Fruit fly (Drosophila melanogaster) whole organism, prepupa: ENCODE data around the gene mask.
A peak's percentile ranks its signal among the peaks of the same experiment; 100 is the strongest.

Experiments used
- Blimp-1 ChIP-seq: fragments of 200-800 bp; sonication (Bioruptor generic); optimal IDR thresholded peaks from 3 replicates; lab custom pipeline; 2017; ENCODE audit warnings: missing biosample characterization, missing genetic modification characterization, mild to moderate bottlenecking, moderate library complexity, missing genetic modification reagents
- CG10631 ChIP-seq: fragments of 200-800 bp; sonication (Bioruptor generic); optimal IDR thresholded peaks from 2 replicates; lab custom pipeline; 2016; ENCODE audit warnings: missing biosample characterization, missing genetic modification characterization
- CG10669 ChIP-seq: fragments of 200-800 bp; sonication (Bioruptor generic); optimal IDR thresholded peaks from 3 replicates; lab custom pipeline; 2018; ENCODE audit warnings: missing biosample characterization, mild to moderate bottlenecking, missing genetic modification characterization, moderate library complexity
- CG11902 ChIP-seq: fragments of 200-800 bp; sonication (Bioruptor generic); optimal IDR thresholded peaks from 3 replicates; lab custom pipeline; 2016; ENCODE audit warnings: missing biosample characterization, missing genetic modification characterization
- CG15336 ChIP-seq: fragments of 200-800 bp; sonication (Bioruptor generic); IDR thresholded peaks from 2 replicates; pipeline ENCODE4 v1.3.6; 2022; ENCODE audit warnings: missing biosample characterization, missing genetic modification characterization
- CG1621 ChIP-seq: fragments of 200-800 bp; sonication (Bioruptor generic); optimal IDR thresholded peaks from 3 replicates; lab custom pipeline; 2018; ENCODE audit warnings: missing biosample characterization, mild to moderate bottlenecking, missing genetic modification characterization
- CG16779 ChIP-seq: fragments of 200-800 bp; sonication (Bioruptor generic); optimal IDR thresholded peaks from 3 replicates; lab custom pipeline; 2017; ENCODE audit warnings: missing biosample characterization, mild to moderate bottlenecking, missing genetic modification characterization
- CG31627 ChIP-seq: fragments of 200-800 bp; sonication (Bioruptor generic); optimal IDR thresholded peaks from 3 replicates; lab custom pipeline; 2016; ENCODE audit warnings: missing biosample characterization, missing genetic modification characterization
- CG32006 ChIP-seq: fragments of 200-800 bp; sonication (Bioruptor generic); optimal IDR thresholded peaks from 3 replicates; lab custom pipeline; 2017; ENCODE audit warnings: missing biosample characterization, mild to moderate bottlenecking, missing genetic modification characterization
- CG34406 ChIP-seq: fragments of 200-800 bp; sonication (Bioruptor generic); optimal IDR thresholded peaks from 3 replicates; lab custom pipeline; 2016; ENCODE audit warnings: missing biosample characterization, missing genetic modification characterization
- CG3919 ChIP-seq: fragments of 200-800 bp; sonication (Bioruptor generic); optimal IDR thresholded peaks from 3 replicates; lab custom pipeline; 2016; ENCODE audit warnings: missing biosample characterization, missing genetic modification characterization
- CG4318 ChIP-seq: fragments of 200-800 bp; sonication (Bioruptor generic); optimal IDR thresholded peaks from 3 replicates; lab custom pipeline; 2017; ENCODE audit warnings: missing biosample characterization, mild to moderate bottlenecking, missing genetic modification characterization
- CG6163 ChIP-seq: fragments of 200-800 bp; sonication (Bioruptor generic); IDR thresholded peaks from 3 replicates; pipeline ENCODE4 v1.3.6; 2022; ENCODE audit warnings: missing biosample characterization, missing genetic modification characterization
- CG6276 ChIP-seq: fragments of 200-800 bp; sonication (Bioruptor generic); optimal IDR thresholded peaks from 2 replicates; lab custom pipeline; 2017; ENCODE audit warnings: missing biosample characterization, mild to moderate bottlenecking, missing genetic modification characterization
- CG6792 ChIP-seq: fragments of 200-800 bp; sonication (Bioruptor generic); optimal IDR thresholded peaks from 3 replicates; lab custom pipeline; 2016; ENCODE audit warnings: missing biosample characterization, missing genetic modification characterization
- CG6808 ChIP-seq: fragments of 200-800 bp; sonication (Bioruptor generic); optimal IDR thresholded peaks from 3 replicates; lab custom pipeline; 2017; ENCODE audit warnings: missing biosample characterization, missing genetic modification characterization, mild to moderate bottlenecking, moderate library complexity, missing genetic modification reagents
- CG6854 ChIP-seq: fragments of 200-800 bp; sonication (Bioruptor generic); optimal IDR thresholded peaks from 2 replicates; lab custom pipeline; 2017; ENCODE audit warnings: missing biosample characterization, mild to moderate bottlenecking, missing genetic modification characterization
- CG7368 ChIP-seq: fragments of 200-800 bp; sonication (Bioruptor generic); optimal IDR thresholded peaks from 3 replicates; lab custom pipeline; 2016; ENCODE audit warnings: missing biosample characterization, missing genetic modification characterization
- CG8632 ChIP-seq: fragments of 200-800 bp; sonication (Bioruptor generic); optimal IDR thresholded peaks from 3 replicates; lab custom pipeline; 2016; ENCODE audit warnings: missing biosample characterization, missing genetic modification characterization
- Eip75B ChIP-seq: fragments of 200-800 bp; sonication (Bioruptor generic); optimal IDR thresholded peaks from 3 replicates; lab custom pipeline; 2016; ENCODE audit warnings: missing biosample characterization, missing genetic modification characterization
- Eip78C ChIP-seq: fragments of 200-800 bp; sonication (Bioruptor generic); peaks from one replicate; lab custom pipeline; 2016; ENCODE audit warnings: missing biosample characterization, missing genetic modification characterization
- Eip93F ChIP-seq: fragments of 200-800 bp; sonication (Bioruptor generic); optimal IDR thresholded peaks from 2 replicates; lab custom pipeline; 2016; ENCODE audit warnings: missing biosample characterization, mild to moderate bottlenecking, missing genetic modification characterization
- Ets21C ChIP-seq: fragments of 200-800 bp; sonication (Bioruptor generic); optimal IDR thresholded peaks from 3 replicates; lab custom pipeline; 2016; ENCODE audit warnings: missing biosample characterization, missing genetic modification characterization
- Ets96B ChIP-seq: fragments of 200-800 bp; optimal IDR thresholded peaks from 2 replicates; lab custom pipeline; 2019; ENCODE audit warnings: missing biosample characterization, mild to moderate bottlenecking, missing genetic modification characterization, moderate library complexity
- Gug ChIP-seq: fragments of 200-800 bp; sonication (Bioruptor generic); IDR thresholded peaks from 2 replicates; pipeline ENCODE4 v1.3.6; 2022; ENCODE audit warnings: missing biosample characterization, missing genetic modification characterization
- Hr38 ChIP-seq: sonication (Bioruptor generic); optimal IDR thresholded peaks from 2 replicates; lab custom pipeline; 2016; ENCODE audit warnings: missing biosample characterization, missing genetic modification characterization
- Hr39 ChIP-seq: fragments of 200-800 bp; sonication (Bioruptor generic); optimal IDR thresholded peaks from 2 replicates; lab custom pipeline; 2016; ENCODE audit warnings: missing biosample characterization, missing genetic modification characterization
- Hr4 ChIP-seq: fragments of 200-800 bp; sonication (Bioruptor generic); optimal IDR thresholded peaks from 3 replicates; lab custom pipeline; 2016; ENCODE audit warnings: missing biosample characterization, missing genetic modification characterization
- Lpt ChIP-seq: fragments of 200-800 bp; sonication (Bioruptor generic); optimal IDR thresholded peaks from 3 replicates; lab custom pipeline; 2016; ENCODE audit warnings: missing biosample characterization, missing genetic modification characterization
- Met ChIP-seq: fragments of 200-800 bp; sonication (Bioruptor generic); optimal IDR thresholded peaks from 3 replicates; lab custom pipeline; 2016; ENCODE audit warnings: missing biosample characterization, missing genetic modification characterization
- OdsH ChIP-seq: fragments of 200-800 bp; sonication (Bioruptor generic); optimal IDR thresholded peaks from 3 replicates; lab custom pipeline; 2016; ENCODE audit warnings: missing biosample characterization, missing genetic modification characterization
- Smox ChIP-seq: fragments of 200-800 bp; sonication (Bioruptor generic); optimal IDR thresholded peaks from 3 replicates; lab custom pipeline; 2016; ENCODE audit warnings: missing biosample characterization, missing genetic modification characterization
- Sox102F ChIP-seq: fragments of 200-800 bp; sonication (Bioruptor generic); optimal IDR thresholded peaks from 2 replicates; lab custom pipeline; 2016; ENCODE audit warnings: missing biosample characterization, mild to moderate bottlenecking, missing genetic modification characterization
- Sox14 ChIP-seq: fragments of 200-800 bp; sonication (Bioruptor generic); optimal IDR thresholded peaks from 3 replicates; lab custom pipeline; 2016; ENCODE audit warnings: missing biosample characterization, missing genetic modification characterization
- Sox15 ChIP-seq: fragments of 200-800 bp; sonication (Bioruptor generic); optimal IDR thresholded peaks from 3 replicates; lab custom pipeline; 2016; ENCODE audit warnings: missing biosample characterization, missing genetic modification characterization
- acj6 ChIP-seq: fragments of 200-800 bp; sonication (Bioruptor generic); optimal IDR thresholded peaks from 3 replicates; lab custom pipeline; 2016; ENCODE audit warnings: missing biosample characterization, missing genetic modification characterization
- cyc ChIP-seq: fragments of 200-800 bp; sonication (Bioruptor generic); optimal IDR thresholded peaks from 3 replicates; lab custom pipeline; 2016; ENCODE audit warnings: missing biosample characterization, missing genetic modification characterization
- dac ChIP-seq: fragments of 200-800 bp; sonication (Bioruptor generic); optimal IDR thresholded peaks from 2 replicates; lab custom pipeline; 2017; ENCODE audit warnings: missing biosample characterization, mild to moderate bottlenecking, missing genetic modification characterization
- eg ChIP-seq: fragments of 200-800 bp; sonication (Bioruptor generic); IDR thresholded peaks from 3 replicates; pipeline ENCODE4 v1.3.6; 2022; ENCODE audit warnings: missing biosample characterization, missing genetic modification characterization
- fd85E ChIP-seq: fragments of 200-800 bp; sonication (Bioruptor generic); optimal IDR thresholded peaks from 3 replicates; lab custom pipeline; 2016; ENCODE audit warnings: missing biosample characterization, missing genetic modification characterization
- fkh ChIP-seq: fragments of 200-800 bp; sonication (Bioruptor generic); optimal IDR thresholded peaks from 3 replicates; lab custom pipeline; 2017; ENCODE audit warnings: missing biosample characterization, mild to moderate bottlenecking, missing genetic modification characterization, moderate library complexity
- lz ChIP-seq: fragments of 200-800 bp; sonication (Bioruptor generic); optimal IDR thresholded peaks from 3 replicates; lab custom pipeline; 2016; ENCODE audit warnings: missing biosample characterization, missing genetic modification characterization
- net ChIP-seq: fragments of 200-800 bp; sonication (Bioruptor generic); optimal IDR thresholded peaks from 3 replicates; lab custom pipeline; 2016; ENCODE audit warnings: missing biosample characterization, missing genetic modification characterization
- salr ChIP-seq, 2 experiments: fragments of 200-800 bp; sonication (Bioruptor generic); optimal IDR thresholded peaks; 3 replicates each; lab custom pipeline; 2016 to 2018; ENCODE audit warnings: missing biosample characterization in 2 of 2, missing genetic modification characterization in 2 of 2, mild to moderate bottlenecking in 1 of 2
- spab ChIP-seq: fragments of 200-800 bp; sonication (Bioruptor generic); optimal IDR thresholded peaks from 2 replicates; lab custom pipeline; 2017; ENCODE audit warnings: missing biosample characterization, mild to moderate bottlenecking, missing genetic modification characterization, missing genetic modification reagents
- ss ChIP-seq, 2 experiments: fragments of 200-800 bp; sonication (Bioruptor generic); optimal IDR thresholded peaks; 2 replicates in 1 of 2; 3 replicates in 1 of 2; lab custom pipeline; 2017 to 2018; ENCODE audit warnings: mild to moderate bottlenecking in 2 of 2, missing biosample characterization in 2 of 2, missing genetic modification characterization in 2 of 2, moderate library complexity in 1 of 2
- svp ChIP-seq: fragments of 200-800 bp; sonication (Bioruptor generic); peaks from one replicate; lab custom pipeline; 2016; ENCODE audit warnings: missing biosample characterization, missing genetic modification characterization
- topi ChIP-seq: fragments of 200-800 bp; sonication (Bioruptor generic); optimal IDR thresholded peaks from 3 replicates; lab custom pipeline; 2016; ENCODE audit warnings: missing biosample characterization, missing genetic modification characterization
- vri ChIP-seq: fragments of 200-800 bp; sonication (Bioruptor generic); optimal IDR thresholded peaks from 3 replicates; lab custom pipeline; 2016; ENCODE audit warnings: missing biosample characterization, mild to moderate bottlenecking, missing genetic modification characterization

Gene mask

DNA sequence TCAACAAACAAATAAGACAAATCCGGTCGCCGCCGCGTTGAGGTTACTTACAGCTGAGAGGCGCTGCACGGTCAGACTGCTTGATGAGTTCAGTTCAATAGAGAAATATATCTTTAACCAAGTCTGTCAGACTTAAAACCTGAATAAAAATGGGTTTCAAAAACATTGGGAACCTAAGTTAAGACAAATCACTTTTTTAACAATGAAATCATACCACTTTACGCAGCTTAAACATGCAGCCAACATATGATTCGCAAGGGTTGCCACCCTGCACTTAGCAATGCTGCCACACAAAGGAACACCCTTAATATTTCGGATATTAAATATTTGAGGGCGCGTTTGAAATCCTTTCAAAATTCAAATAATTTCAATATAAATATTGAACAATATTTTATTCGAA, 41.7 kb upstream of the mask start, which contains the start of gene CG5515 (continued):
- TF ChIP-seq Eip75B (no peak), Sox14 (GFP tag; lab: Kevin White, UChicago) (peak; percentile 79), CG6808 (GFP tag; lab: Kevin White, UChicago) (no peak), Sox102F (no peak), Hr38 (GFP tag; lab: Kevin White, UChicago) (no peak), net (GFP tag; lab: Kevin White, UChicago) (peak; percentile 48), CG16779 (tag; lab: Kevin White, UChicago) (no peak), Eip78C (GFP tag; lab: Kevin White, UChicago) (peak; percentile 78), CG15336 (GFP tag; lab: Robert Waterston, UW) (no peak), salr (GFP tag; optimal IDR thresholded peaks at IDR 0.05; lab: Kevin White, UChicago) (no peak), topi (GFP tag; lab: Kevin White, UChicago) (peak; percentile 75), Ets21C (peak; percentile 67), CG7368 (no peak), ss (GFP tag; optimal IDR thresholded peaks at IDR 0.05; lab: Kevin White, UChicago) (no peak), fd85E (GFP tag; lab: Kevin White, UChicago) (no peak), Eip93F (no peak), Sox15 (GFP tag; lab: Kevin White, UChicago) (peak; percentile 64), CG6854 (GFP tag; lab: Kevin White, UChicago) (no peak), CG6163 (peak; percentile 64)
- TF ChIP-seq, all 60 proteins: peak for 30

dm6 chr3R:24193373-24193879, 36.9 kb upstream of the mask start, which contains the start of the genes SMC6 and CG6204:
SMC6 (minus strand) TSS chr3R:24193423.
CG6204 (plus strand) TSS chr3R:24193832.
- TF ChIP-seq CG34406 (GFP tag; lab: Kevin White, UChicago) (peak; percentile 94), acj6 (peak; percentile 96), Sox14 (GFP tag; lab: Kevin White, UChicago) (peak; percentile 96), CG32006 (GFP tag; lab: Kevin White, UChicago) (peak; percentile 95), OdsH (GFP tag; lab: Kevin White, UChicago) (peak; percentile 97), Blimp-1 (GFP tag; lab: Kevin White, UChicago) (peak; percentile 78), Eip78C (GFP tag; lab: Kevin White, UChicago) (peak; percentile 99), CG16779 (tag; lab: Kevin White, UChicago) (peak; percentile 76), Hr38 (GFP tag; lab: Kevin White, UChicago) (no peak), spab (GFP tag; lab: Kevin White, UChicago) (peak; percentile 90), vri (GFP tag; lab: Kevin White, UChicago) (no peak), eg (peak; percentile 97), CG4318 (GFP tag; lab: Kevin White, UChicago) (peak; percentile 88), CG3919 (peak; percentile 96), svp (peak; percentile 97), fd85E (GFP tag; lab: Kevin White, UChicago) (peak; percentile 85), Sox15 (GFP tag; lab: Kevin White, UChicago) (peak; percentile 96), dac (GFP tag; lab: Kevin White, UChicago) (peak; percentile 76), CG31627 (GFP tag; lab: Kevin White, UChicago) (peak; percentile 97), CG1621 (tag; lab: Kevin White, UChicago) (peak; percentile 91), topi (GFP tag; lab: Kevin White, UChicago) (peak; percentile 95), Hr39 (GFP tag; lab: Kevin White, UChicago) (peak; percentile 96), CG10669 (GFP tag; lab: Kevin White, UChicago) (peak; percentile 95), CG6276 (GFP tag; lab: Kevin White, UChicago) (no peak), CG7368 (peak; percentile 94), Eip93F (peak; percentile 82), CG10631 (peak; percentile 95), Lpt (peak; percentile 93), Hr4 (GFP tag; lab: Kevin White, UChicago) (peak; percentile 97), cyc (GFP tag; lab: Kevin White, UChicago) (peak; percentile 97), lz (GFP tag; lab: Kevin White, UChicago) (peak; percentile 96), Ets96B (tag; lab: Kevin White, UChicago) (peak; percentile 96), CG6854 (GFP tag; lab: Kevin White, UChicago) (peak; percentile 83), CG6792 (peak; percentile 95), CG6163 (peak; percentile 96), CG8632 (GFP tag; lab: Kevin White, UChicago) (peak; percentile 95), fkh (peak; percentile 74), Smox (GFP tag; lab: Kevin White, UChicago) (peak; percentile 95), Met (GFP tag; lab: Kevin White, UChicago) (peak; percentile 97), CG11902 (GFP tag; lab: Kevin White, UChicago) (peak; percentile 96), Gug (GFP tag; lab: Robert Waterston, UW) (peak; percentile 94)
